Worm (Caenorhabditis elegans) whole organism, early embryonic: ENCODE data around the gene ulp-1.

Experiments used
- aly-1 ChIP-seq: sonication (generic microtip); optimal IDR thresholded peaks from 2 replicates; lab custom pipeline; 2016; ENCODE audit warnings: missing genetic modification characterization, missing compliant biosample characterization
- ama-1 ChIP-seq: fragments of 150-350 bp; optimal IDR thresholded peaks from 2 replicates; lab custom pipeline; 2014
- tra-4 ChIP-seq: sonication (generic microtip); optimal IDR thresholded peaks from 2 replicates; lab custom pipeline; 2017; ENCODE audit warnings: missing genetic modification characterization, missing compliant biosample characterization

ce11 chrIII:5138940-5139533 lies 30.6 kb downstream of the ulp-1 start:
- TF ChIP-seq ama-1 (no peak), tra-4 (no peak), aly-1 (no peak)
